Fruit fly (Drosophila melanogaster) whole organism, embryonic: ENCODE data around the gene dind.

ENCODE experiments used
- Asciz ChIP-seq: fragments of 200-800 bp; sonication (Bioruptor generic); optimal IDR thresholded peaks from 2 replicates; lab custom pipeline; 2017; ENCODE audit warnings: missing biosample characterization, mild to moderate bottlenecking, missing genetic modification characterization, missing genetic modification reagents
- Atf3 ChIP-seq: fragments of 200-800 bp; sonication (Bioruptor generic); optimal IDR thresholded peaks from 3 replicates; lab custom pipeline; 2016; ENCODE audit warnings: missing biosample characterization, missing genetic modification characterization
- Atf6 ChIP-seq: fragments of 200-800 bp; sonication (Bioruptor generic); IDR thresholded peaks from 2 replicates; pipeline ENCODE4 v1.3.6; 2022; ENCODE audit warnings: missing biosample characterization, missing genetic modification characterization
- BtbVII ChIP-seq: fragments of 200-800 bp; sonication (Bioruptor generic); optimal IDR thresholded peaks from 3 replicates; lab custom pipeline; 2017; ENCODE audit warnings: missing biosample characterization, mild to moderate bottlenecking, missing genetic modification characterization
- CG10979 ChIP-seq: fragments of 200-800 bp; sonication (Bioruptor generic); optimal IDR thresholded peaks from 2 replicates; lab custom pipeline; 2018; ENCODE audit warnings: missing biosample characterization, mild to moderate bottlenecking, missing genetic modification characterization, moderate library complexity
- CG11398 ChIP-seq: fragments of 200-800 bp; sonication (Bioruptor generic); optimal IDR thresholded peaks from 2 replicates; lab custom pipeline; 2016; ENCODE audit warnings: missing biosample characterization, missing genetic modification characterization
- CG12071 ChIP-seq: fragments of 200-800 bp; sonication (Bioruptor generic); optimal IDR thresholded peaks from 3 replicates; lab custom pipeline; 2018; ENCODE audit warnings: missing biosample characterization, mild to moderate bottlenecking, missing genetic modification characterization
- CG13296 ChIP-seq: fragments of 200-800 bp; sonication (Bioruptor generic); optimal IDR thresholded peaks from 3 replicates; lab custom pipeline; 2018; ENCODE audit warnings: missing biosample characterization, mild to moderate bottlenecking, missing genetic modification characterization
- CG13624 ChIP-seq: fragments of 200-800 bp; sonication (Bioruptor generic); optimal IDR thresholded peaks from 2 replicates; lab custom pipeline; 2016; ENCODE audit warnings: missing biosample characterization, missing genetic modification characterization
- CG1647 ChIP-seq: fragments of 200-800 bp; sonication (Bioruptor generic); optimal IDR thresholded peaks from 3 replicates; lab custom pipeline; 2016; ENCODE audit warnings: missing biosample characterization, missing genetic modification characterization
- CG16813 ChIP-seq: fragments of 200-800 bp; sonication (Bioruptor generic); IDR thresholded peaks from 3 replicates; pipeline ENCODE4 v1.3.6; 2022; ENCODE audit warnings: missing biosample characterization, missing genetic modification characterization; ENCODE audit not compliant: partially characterized antibody
- CG17802 ChIP-seq: fragments of 200-800 bp; sonication (Bioruptor generic); optimal IDR thresholded peaks from 2 replicates; lab custom pipeline; 2018; ENCODE audit warnings: missing biosample characterization, mild to moderate bottlenecking, missing genetic modification characterization, moderate library complexity
- CG1792 ChIP-seq: fragments of 200-800 bp; sonication (Bioruptor generic); optimal IDR thresholded peaks from 2 replicates; lab custom pipeline; 2016; ENCODE audit warnings: missing biosample characterization, missing genetic modification characterization
- CG18476 ChIP-seq: fragments of 200-800 bp; sonication (Bioruptor generic); optimal IDR thresholded peaks from 2 replicates; lab custom pipeline; 2016; ENCODE audit warnings: missing biosample characterization, mild to moderate bottlenecking, missing genetic modification characterization
- CG30403 ChIP-seq: fragments of 200-800 bp; sonication (Bioruptor generic); optimal IDR thresholded peaks from 3 replicates; lab custom pipeline; 2016; ENCODE audit warnings: missing biosample characterization, missing genetic modification characterization
- CG30431 ChIP-seq: fragments of 200-800 bp; sonication (Bioruptor generic); optimal IDR thresholded peaks from 2 replicates; lab custom pipeline; 2017; ENCODE audit warnings: missing biosample characterization, missing genetic modification characterization
- CG31224 ChIP-seq: fragments of 200-800 bp; sonication (Bioruptor generic); IDR thresholded peaks from 2 replicates; pipeline ENCODE4 v1.3.6; 2022; ENCODE audit warnings: missing biosample characterization, missing genetic modification characterization
- CG7928 ChIP-seq: fragments of 200-800 bp; sonication (Bioruptor generic); optimal IDR thresholded peaks from 2 replicates; lab custom pipeline; 2017; ENCODE audit warnings: missing biosample characterization, mild to moderate bottlenecking, missing genetic modification characterization
- CG7963 ChIP-seq: fragments of 200-800 bp; sonication (Bioruptor generic); IDR thresholded peaks from 3 replicates; pipeline ENCODE4 v1.3.6; 2022; ENCODE audit warnings: missing biosample characterization, missing genetic modification characterization; ENCODE audit not compliant: partially characterized antibody
- CG8388 ChIP-seq: fragments of 200-800 bp; sonication (Bioruptor generic); optimal IDR thresholded peaks from 2 replicates; lab custom pipeline; 2019; ENCODE audit warnings: missing biosample characterization, mild to moderate bottlenecking, missing genetic modification characterization, moderate library complexity
- CTCF ChIP-seq: fragments of 200-800 bp; sonication (Bioruptor generic); optimal IDR thresholded peaks from 2 replicates; lab custom pipeline; 2017; ENCODE audit warnings: missing biosample characterization, mild to moderate bottlenecking, missing genetic modification characterization, moderate library complexity
- Doc2 ChIP-seq: fragments of 200-800 bp; sonication (Bioruptor generic); IDR thresholded peaks from 2 replicates; pipeline ENCODE4 v1.3.6; 2022; ENCODE audit warnings: missing biosample characterization, missing genetic modification characterization
- H2.0 ChIP-seq: fragments of 200-800 bp; sonication (Bioruptor generic); IDR thresholded peaks from 2 replicates; pipeline ENCODE4 v1.3.6; 2022; ENCODE audit warnings: missing biosample characterization, missing genetic modification characterization
- Hey ChIP-seq: fragments of 200-800 bp; sonication (Bioruptor generic); optimal IDR thresholded peaks from 3 replicates; lab custom pipeline; 2018; ENCODE audit warnings: missing biosample characterization, mild to moderate bottlenecking, missing genetic modification characterization
- Hr51 ChIP-seq, 2 experiments: fragments of 200-800 bp; sonication (Bioruptor generic); optimal IDR thresholded peaks; 2 replicates in 1 of 2; 3 replicates in 1 of 2; lab custom pipeline; 2016 to 2018; ENCODE audit warnings: missing biosample characterization in 2 of 2, missing genetic modification characterization in 2 of 2, mild to moderate bottlenecking in 1 of 2, moderate library complexity in 1 of 2
- Neu2 ChIP-seq: fragments of 200-800 bp; sonication (Bioruptor generic); optimal IDR thresholded peaks from 3 replicates; lab custom pipeline; 2016; ENCODE audit warnings: missing biosample characterization, missing genetic modification characterization, borderline replicate concordance
- Nf-YA ChIP-seq: fragments of 200-800 bp; sonication (Bioruptor generic); IDR thresholded peaks from 2 replicates; pipeline ENCODE4 v1.3.6; 2022; ENCODE audit warnings: missing biosample characterization, missing genetic modification characterization
- PHDP ChIP-seq: fragments of 200-800 bp; sonication (Bioruptor generic); optimal IDR thresholded peaks from 3 replicates; lab custom pipeline; 2018; ENCODE audit warnings: missing biosample characterization, mild to moderate bottlenecking, missing genetic modification characterization, moderate library complexity
- Six4 ChIP-seq: fragments of 200-800 bp; sonication (Bioruptor generic); optimal IDR thresholded peaks from 2 replicates; lab custom pipeline; 2016; ENCODE audit warnings: missing biosample characterization, missing genetic modification characterization
- Spps ChIP-seq: fragments of 200-800 bp; sonication (Bioruptor generic); optimal IDR thresholded peaks from 2 replicates; lab custom pipeline; 2018; ENCODE audit warnings: missing biosample characterization, mild to moderate bottlenecking, missing genetic modification characterization
- Ssrp ChIP-seq: fragments of 200-800 bp; sonication (Bioruptor generic); optimal IDR thresholded peaks from 2 replicates; lab custom pipeline; 2018; ENCODE audit warnings: missing biosample characterization, mild to moderate bottlenecking, missing genetic modification characterization, moderate library complexity
- Xbp1 ChIP-seq: fragments of 200-800 bp; sonication (Bioruptor generic); optimal IDR thresholded peaks from 3 replicates; lab custom pipeline; 2016; ENCODE audit warnings: missing biosample characterization, mild to moderate bottlenecking, missing genetic modification characterization
- ato ChIP-seq: fragments of 200-800 bp; sonication (Bioruptor generic); IDR thresholded peaks from 2 replicates; pipeline ENCODE4 v1.3.6; 2022; ENCODE audit warnings: missing biosample characterization, missing genetic modification characterization; ENCODE audit not compliant: partially characterized antibody
- chn ChIP-seq: fragments of 200-800 bp; sonication (Bioruptor generic); optimal IDR thresholded peaks from 2 replicates; lab custom pipeline; 2016; ENCODE audit warnings: missing biosample characterization, missing genetic modification characterization
- cwo ChIP-seq: fragments of 200-800 bp; sonication (Bioruptor generic); optimal IDR thresholded peaks from 3 replicates; lab custom pipeline; 2017; ENCODE audit warnings: missing biosample characterization, missing genetic modification characterization, mild to moderate bottlenecking, moderate library complexity, missing genetic modification reagents
- dan ChIP-seq: fragments of 200-800 bp; sonication (Bioruptor generic); IDR thresholded peaks from 2 replicates; pipeline ENCODE4 v1.3.6; 2022; ENCODE audit warnings: missing biosample characterization, missing genetic modification characterization
- disco-r ChIP-seq: fragments of 200-800 bp; sonication (Bioruptor generic); optimal IDR thresholded peaks from 2 replicates; lab custom pipeline; 2016; ENCODE audit warnings: missing biosample characterization, missing genetic modification characterization
- dysf ChIP-seq: fragments of 200-800 bp; sonication (Bioruptor generic); IDR thresholded peaks from 3 replicates; pipeline ENCODE4 v1.3.6; 2022; ENCODE audit warnings: missing biosample characterization, missing genetic modification characterization
- gcm ChIP-seq: fragments of 200-800 bp; sonication (Bioruptor generic); optimal IDR thresholded peaks from 2 replicates; lab custom pipeline; 2019; ENCODE audit warnings: missing biosample characterization, mild to moderate bottlenecking, missing genetic modification characterization, moderate library complexity
- knrl ChIP-seq: fragments of 200-800 bp; sonication (Bioruptor generic); IDR thresholded peaks from 3 replicates; pipeline ENCODE4 v1.3.6; 2022; ENCODE audit warnings: missing biosample characterization, missing genetic modification characterization; ENCODE audit not compliant: partially characterized antibody
- mam ChIP-seq: fragments of 200-800 bp; sonication (Bioruptor generic); optimal IDR thresholded peaks from 3 replicates; lab custom pipeline; 2016; ENCODE audit warnings: missing biosample characterization, missing genetic modification characterization
- mirr ChIP-seq: fragments of 200-800 bp; sonication (Bioruptor generic); optimal IDR thresholded peaks from 3 replicates; lab custom pipeline; 2018; ENCODE audit warnings: missing biosample characterization, mild to moderate bottlenecking, missing genetic modification characterization
- org-1 ChIP-seq: fragments of 200-800 bp; sonication (Bioruptor generic); optimal IDR thresholded peaks from 2 replicates; lab custom pipeline; 2017; ENCODE audit warnings: missing biosample characterization, missing genetic modification characterization
- peb ChIP-seq: fragments of 200-800 bp; sonication (Bioruptor generic); IDR thresholded peaks from 2 replicates; pipeline ENCODE4 v1.3.6; 2022; ENCODE audit warnings: missing biosample characterization, missing genetic modification characterization
- pita ChIP-seq: fragments of 200-800 bp; sonication (Bioruptor generic); optimal IDR thresholded peaks from 2 replicates; lab custom pipeline; 2017; ENCODE audit warnings: missing biosample characterization, mild to moderate bottlenecking, missing genetic modification characterization
- row ChIP-seq: fragments of 200-800 bp; sonication (Bioruptor generic); IDR thresholded peaks from 3 replicates; pipeline ENCODE4 v1.3.6; 2022; ENCODE audit warnings: missing biosample characterization, missing genetic modification characterization
- sima ChIP-seq: fragments of 200-800 bp; sonication (Bioruptor generic); optimal IDR thresholded peaks from 2 replicates; lab custom pipeline; 2016; ENCODE audit warnings: missing biosample characterization, missing genetic modification characterization
- sob ChIP-seq: fragments of 200-800 bp; sonication (Bioruptor generic); IDR thresholded peaks from 2 replicates; pipeline ENCODE4 v1.3.6; 2022; ENCODE audit warnings: missing biosample characterization, missing genetic modification characterization
- tio ChIP-seq: fragments of 200-800 bp; sonication (Bioruptor generic); optimal IDR thresholded peaks from 2 replicates; lab custom pipeline; 2017; ENCODE audit warnings: missing biosample characterization, missing genetic modification characterization, inconsistent platforms
- z ChIP-seq: fragments of 200-800 bp; sonication (Bioruptor generic); IDR thresholded peaks from 3 replicates; pipeline ENCODE4 v1.3.6; 2022; ENCODE audit warnings: missing biosample characterization, missing genetic modification characterization

Gene dind

DNA sequence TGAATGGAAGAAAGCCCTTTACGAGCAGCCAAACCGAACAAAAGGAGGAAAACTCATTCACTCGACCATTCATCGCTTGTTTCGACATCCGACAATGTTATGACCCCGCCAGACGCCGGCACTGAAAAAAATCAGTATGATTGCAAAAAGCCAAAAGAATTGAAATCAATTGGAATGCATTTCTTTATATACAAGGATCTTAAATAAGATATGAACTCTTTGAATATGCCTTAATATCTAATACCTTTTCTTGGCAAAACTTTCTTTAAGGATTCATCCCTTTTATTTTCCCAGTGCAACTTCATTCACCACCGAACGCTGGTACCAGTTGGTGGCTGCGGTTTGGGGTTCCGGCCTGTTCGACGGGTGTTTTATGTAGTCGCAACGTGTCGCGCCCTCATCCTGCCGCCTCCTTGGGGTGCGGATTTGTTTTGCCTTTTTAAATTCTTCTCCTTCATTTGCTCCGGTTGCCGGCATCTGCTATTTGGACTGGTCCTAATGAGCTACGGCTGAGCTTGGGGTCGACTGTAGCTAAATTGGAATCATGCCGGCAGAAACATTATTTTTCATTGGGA, 42.5 kb upstream of the dind start (continued):
- peak; percentile 30 for TF ChIP-seq sima (GFP tag; lab: Kevin White, UChicago)
- TF ChIP-seq CG18476 (GFP tag; lab: Kevin White, UChicago) = peak; percentile 84
- peak; percentile 50; the same call in 1 of the 2 replicates for TF ChIP-seq Doc2 (GFP tag; lab: Robert Waterston, UW)
- TF ChIP-seq CG13296 (GFP tag; lab: Kevin White, UChicago) = peak; percentile 90
- peak; percentile 31 for TF ChIP-seq Spps (tag; lab: Kevin White, UChicago)
- peak; percentile 70 for TF ChIP-seq disco-r
- peak; percentile 8 for TF ChIP-seq CG7928
- peak; percentile 85 for TF ChIP-seq Xbp1 (GFP tag; lab: Kevin White, UChicago)
- peak; percentile 83 for TF ChIP-seq CG13624
- peak; percentile 81 for TF ChIP-seq CG8388 (GFP tag; lab: Kevin White, UChicago)
- TF ChIP-seq Atf6 (GFP tag; lab: Robert Waterston, UW) = peak; percentile 89
- peak; percentile 91 for TF ChIP-seq Hey
- TF ChIP-seq org-1 (GFP tag; lab: Kevin White, UChicago) = peak; percentile 88
- peak; percentile 80 for TF ChIP-seq dan (GFP tag; lab: Robert Waterston, UW)
- TF ChIP-seq chn = peak; percentile 70
- peak; percentile 76 for TF ChIP-seq CG1647 (GFP tag; lab: Kevin White, UChicago)
- TF ChIP-seq Nf-YA (GFP tag; lab: Robert Waterston, UW) = peak; percentile 79
- peak; percentile 87 for TF ChIP-seq CG30403
- TF ChIP-seq cwo (GFP tag; lab: Kevin White, UChicago) = peak; percentile 89
- TF ChIP-seq Hr51 (GFP tag; optimal IDR thresholded peaks at IDR 0.05; lab: Kevin White, UChicago) = peak; percentile 67 to 89
- TF ChIP-seq CG12071 (GFP tag; lab: Kevin White, UChicago) = peak; percentile 83
- peak; percentile 82 for TF ChIP-seq CG1792
- TF ChIP-seq Atf3 (GFP tag; lab: Kevin White, UChicago) = peak; percentile 47
- peak; percentile 86 for TF ChIP-seq CG10979
- peak; percentile 32 for TF ChIP-seq CTCF
- TF ChIP-seq peb (GFP tag; lab: Robert Waterston, UW) = peak; percentile 70
- no peak for TF ChIP-seq z (GFP tag; lab: Robert Waterston, UW)
- no peak for TF ChIP-seq CG16813
- peak; percentile 68 for TF ChIP-seq Six4 (GFP tag; lab: Kevin White, UChicago)
- no peak for TF ChIP-seq CG7963 (GFP tag; lab: Robert Waterston, UW)
- peak; percentile 55 for TF ChIP-seq CG30431
- no peak for TF ChIP-seq Neu2 (GFP tag; lab: Kevin White, UChicago)
- no peak for TF ChIP-seq knrl (GFP tag; lab: Robert Waterston, UW)
- TF ChIP-seq PHDP (tag; lab: Kevin White, UChicago) = peak; percentile 93
- TF ChIP-seq Ssrp (tag; lab: Kevin White, UChicago) = peak; percentile 77
- peak; percentile 66 for TF ChIP-seq CG31224 (GFP tag; lab: Robert Waterston, UW)
- peak; percentile 82 for TF ChIP-seq mirr
- peak; percentile 55 for TF ChIP-seq CG17802 (tag; lab: Kevin White, UChicago)
- TF ChIP-seq tio (GFP tag; lab: Kevin White, UChicago) = peak; percentile 66
- peak; percentile 65 for TF ChIP-seq gcm (GFP tag; lab: Kevin White, UChicago)
- no peak for TF ChIP-seq ato (GFP tag; lab: Robert Waterston, UW)
- peak; percentile 83 for TF ChIP-seq sob
- TF ChIP-seq H2.0 (GFP tag; lab: Robert Waterston, UW) = peak; percentile 73
- TF ChIP-seq row = peak; percentile 92
- peak; percentile 87 for TF ChIP-seq dysf (GFP tag; lab: Robert Waterston, UW)
- TF ChIP-seq Asciz (GFP tag; lab: Kevin White, UChicago) = peak; percentile 82
- TF ChIP-seq CG11398 (GFP tag; lab: Kevin White, UChicago) = peak; percentile 58
- TF ChIP-seq pita (GFP tag; lab: Kevin White, UChicago) = no peak
- TF ChIP-seq BtbVII = peak; percentile 89
- peak; percentile 88 for TF ChIP-seq mam
